Fruit fly (Drosophila melanogaster): ENCODE results near the gene CG11369.
A peak's percentile ranks its signal among the peaks of the same experiment; 100 is the strongest.

CG11369 gene

dm6 chrX:7618195-7618594 is 44.1 kb downstream of the CG11369 start (continued):
- TF ChIP-seq CG7987 (GFP tag; optimal IDR thresholded peaks at IDR 0.05) (no peak), lab (GFP tag; optimal IDR thresholded peaks at IDR 0.05) (peak; percentile 73), CG6765 (GFP tag; optimal IDR thresholded peaks at IDR 0.05) (no peak), HLH54F (GFP tag; optimal IDR thresholded peaks at IDR 0.05) (peak; percentile 56), CG6175 (GFP tag; IDR thresholded peaks at IDR 0.05) (0 out of 3 replicates have a peak, but pooled peaks have one; percentile 20), croc (GFP tag; conservative IDR thresholded peaks at IDR 0.05) (peak; percentile 75), dimm (GFP tag; IDR thresholded peaks at IDR 0.05) (no peak), BtbVII (GFP tag; optimal IDR thresholded peaks at IDR 0.05) (peak; percentile 26), CG7372 (GFP tag; IDR thresholded peaks at IDR 0.05) (peak; percentile 62; the same call in 1 of the 2 replicates), vvl (GFP tag; IDR thresholded peaks at IDR 0.05) (peak; percentile 85), CG3281 (GFP tag; optimal IDR thresholded peaks at IDR 0.05) (peak; percentile 55), Hr78 (GFP tag; optimal IDR thresholded peaks at IDR 0.05) (peak in 1 of 2 experiments; percentile 29), sqz (GFP tag; optimal IDR thresholded peaks at IDR 0.05) (peak; percentile 42), Optix (GFP tag; IDR thresholded peaks at IDR 0.05) (peak; percentile 84), Gug (GFP tag; IDR thresholded peaks at IDR 0.05) (peak; percentile 74), tgo (GFP tag; IDR thresholded peaks at IDR 0.05) (peak; percentile 68), toy (GFP tag; IDR thresholded peaks at IDR 0.05) (no peak), chinmo (GFP tag; IDR thresholded peaks at IDR 0.05; ENCODE audit: partially characterized antibody) (no peak), vfl (GFP tag; optimal IDR thresholded peaks at IDR 0.05) (no peak), CG6683 (GFP tag; optimal IDR thresholded peaks at IDR 0.05) (no peak), CG6254 (GFP tag; optimal IDR thresholded peaks at IDR 0.05) (peak; percentile 29), CG13296 (GFP tag; optimal IDR thresholded peaks at IDR 0.05) (no peak), CG18599 (GFP tag; optimal IDR thresholded peaks at IDR 0.05) (peak; percentile 61), fru (optimal IDR thresholded peaks at IDR 0.05) (no peak), E2f2 (GFP tag; IDR thresholded peaks at IDR 0.05) (peak; percentile 20; the same call in 1 of the 2 replicates), bigmax (GFP tag; optimal IDR thresholded peaks at IDR 0.05) (no peak), Deaf1 (tag; optimal IDR thresholded peaks at IDR 0.05) (peak; percentile 49), sima (GFP tag; optimal IDR thresholded peaks at IDR 0.05) (no peak), CG11695 (GFP tag; IDR thresholded peaks at IDR 0.05) (peak; percentile 70), corto (GFP tag; optimal IDR thresholded peaks at IDR 0.05) (no peak), CG17328 (GFP tag; IDR thresholded peaks at IDR 0.05) (peak; percentile 80), dan (GFP tag; IDR thresholded peaks at IDR 0.05) (no peak), pho (GFP tag; optimal IDR thresholded peaks at IDR 0.05) (no peak), CG3847 (GFP tag; IDR thresholded peaks at IDR 0.05) (peak; percentile 43; the same call in 1 of the 2 replicates), MESR4 (GFP tag; optimal IDR thresholded peaks at IDR 0.05) (no peak), Ssrp (tag; optimal IDR thresholded peaks at IDR 0.05) (peak; percentile 80), CG13624 (GFP tag; optimal IDR thresholded peaks at IDR 0.05) (peak; percentile 72), gro (GFP tag; optimal IDR thresholded peaks at IDR 0.05) (peak; percentile 50), CTCF (GFP tag; optimal IDR thresholded peaks at IDR 0.05) (no peak), schlank (tag; optimal IDR thresholded peaks at IDR 0.05) (no peak), Dad (GFP tag; optimal IDR thresholded peaks at IDR 0.05) (peak; percentile 80), CG4854 (GFP tag; optimal IDR thresholded peaks at IDR 0.05) (peak; percentile 59), NFAT (GFP tag; IDR thresholded peaks at IDR 0.05) (no peak), CG8944 (GFP tag; optimal IDR thresholded peaks at IDR 0.05) (peak; percentile 81), Mrtf (GFP tag; IDR thresholded peaks at IDR 0.05) (0 out of 3 replicates have a peak, but pooled peaks have one; percentile 56), CG12236 (GFP tag; optimal IDR thresholded peaks at IDR 0.05) (peak; percentile 66), CG9727 (GFP tag; optimal IDR thresholded peaks at IDR 0.05) (peak; percentile 75), tx (GFP tag; optimal IDR thresholded peaks at IDR 0.05) (peak; percentile 44), ato (GFP tag; IDR thresholded peaks at IDR 0.05; ENCODE audit: partially characterized antibody) (no peak), ash1 (GFP tag; optimal IDR thresholded peaks at IDR 0.05) (no peak), bbx (GFP tag; IDR thresholded peaks at IDR 0.05; ENCODE audit: partially characterized antibody) (no peak), Sox102F (GFP tag; optimal IDR thresholded peaks at IDR 0.05) (peak; percentile 83)
